Fruit fly (Drosophila melanogaster) whole organism, embryonic: ENCODE measurements around the gene CG17343.

ENCODE experiments used
- Atf-2 ChIP-seq: fragments of 200-800 bp; sonication (Bioruptor generic); optimal IDR thresholded peaks from 2 replicates; lab custom pipeline; 2016; ENCODE audit warnings: missing biosample characterization, missing genetic modification characterization
- Blimp-1 ChIP-seq: fragments of 200-800 bp; sonication (Bioruptor generic); optimal IDR thresholded peaks from 3 replicates; lab custom pipeline; 2018; ENCODE audit warnings: missing biosample characterization, missing genetic modification characterization, mild to moderate bottlenecking, moderate library complexity, missing genetic modification reagents
- CG10274 ChIP-seq: fragments of 200-800 bp; sonication (Bioruptor generic); optimal IDR thresholded peaks from 3 replicates; lab custom pipeline; 2017; ENCODE audit warnings: missing biosample characterization, mild to moderate bottlenecking, missing genetic modification characterization
- CG10462 ChIP-seq: fragments of 200-800 bp; sonication (Bioruptor generic); optimal IDR thresholded peaks from 2 replicates; lab custom pipeline; 2016; ENCODE audit warnings: missing biosample characterization, missing genetic modification characterization
- CG11398 ChIP-seq: fragments of 200-800 bp; sonication (Bioruptor generic); optimal IDR thresholded peaks from 2 replicates; lab custom pipeline; 2016; ENCODE audit warnings: missing biosample characterization, missing genetic modification characterization
- CG12219 ChIP-seq: fragments of 200-800 bp; sonication (Bioruptor generic); optimal IDR thresholded peaks from 3 replicates; lab custom pipeline; 2018; ENCODE audit warnings: missing biosample characterization, mild to moderate bottlenecking, missing genetic modification characterization
- CG13123 ChIP-seq: fragments of 200-800 bp; sonication (Bioruptor generic); optimal IDR thresholded peaks from 2 replicates; lab custom pipeline; 2016; ENCODE audit warnings: missing biosample characterization, missing genetic modification characterization
- CG14965 ChIP-seq: fragments of 200-800 bp; sonication (Bioruptor generic); optimal IDR thresholded peaks from 2 replicates; lab custom pipeline; 2016; ENCODE audit warnings: missing biosample characterization, missing genetic modification characterization, borderline replicate concordance
- CG15269 ChIP-seq: fragments of 200-800 bp; sonication (Bioruptor generic); optimal IDR thresholded peaks from 2 replicates; lab custom pipeline; 2018; ENCODE audit warnings: missing biosample characterization, mild to moderate bottlenecking, missing genetic modification characterization, moderate library complexity
- CG16779 ChIP-seq: fragments of 200-800 bp; sonication (Bioruptor generic); IDR thresholded peaks from 2 replicates; pipeline ENCODE4 v1.3.6; 2022; ENCODE audit warnings: missing biosample characterization, missing genetic modification characterization
- CG18476 ChIP-seq: fragments of 200-800 bp; sonication (Bioruptor generic); optimal IDR thresholded peaks from 2 replicates; lab custom pipeline; 2016; ENCODE audit warnings: missing biosample characterization, mild to moderate bottlenecking, missing genetic modification characterization
- CG18599 ChIP-seq: fragments of 200-800 bp; sonication (Bioruptor generic); optimal IDR thresholded peaks from 3 replicates; lab custom pipeline; 2017; ENCODE audit warnings: missing biosample characterization, missing genetic modification characterization, mild to moderate bottlenecking, moderate library complexity, missing genetic modification reagents
- CG32772 ChIP-seq: fragments of 200-800 bp; sonication (Bioruptor generic); IDR thresholded peaks from 2 replicates; pipeline ENCODE4 v1.3.6; 2022; ENCODE audit warnings: missing biosample characterization, missing genetic modification characterization
- CG3281 ChIP-seq: fragments of 200-800 bp; sonication (Bioruptor generic); optimal IDR thresholded peaks from 3 replicates; lab custom pipeline; 2017; ENCODE audit warnings: missing biosample characterization, mild to moderate bottlenecking, missing genetic modification characterization
- CG3407 ChIP-seq: fragments of 200-800 bp; sonication (Bioruptor generic); optimal IDR thresholded peaks from 2 replicates; lab custom pipeline; 2018; ENCODE audit warnings: missing biosample characterization, mild to moderate bottlenecking, missing genetic modification characterization
- CG4328 ChIP-seq: fragments of 200-800 bp; sonication (Bioruptor generic); optimal IDR thresholded peaks from 3 replicates; lab custom pipeline; 2017; ENCODE audit warnings: missing biosample characterization, missing genetic modification reagents, missing genetic modification characterization
- CG4360 ChIP-seq: fragments of 200-800 bp; sonication (Bioruptor generic); IDR thresholded peaks from 2 replicates; pipeline ENCODE4 v1.3.6; 2022; ENCODE audit warnings: missing biosample characterization, missing genetic modification characterization
- CG7839 ChIP-seq: fragments of 200-800 bp; sonication (Bioruptor generic); optimal IDR thresholded peaks from 3 replicates; lab custom pipeline; 2018; ENCODE audit warnings: missing biosample characterization, mild to moderate bottlenecking, missing genetic modification characterization, moderate library complexity
- CG8388 ChIP-seq: fragments of 200-800 bp; sonication (Bioruptor generic); optimal IDR thresholded peaks from 2 replicates; lab custom pipeline; 2019; ENCODE audit warnings: missing biosample characterization, mild to moderate bottlenecking, missing genetic modification characterization, moderate library complexity
- CG9609 ChIP-seq: fragments of 200-800 bp; sonication (Bioruptor generic); optimal IDR thresholded peaks from 3 replicates; lab custom pipeline; 2016; ENCODE audit warnings: missing biosample characterization, missing genetic modification characterization
- Doc3 ChIP-seq: fragments of 200-800 bp; sonication (Bioruptor generic); IDR thresholded peaks from 3 replicates; pipeline ENCODE4 v1.3.6; 2022; ENCODE audit warnings: missing biosample characterization, missing genetic modification characterization; ENCODE audit not compliant: partially characterized antibody
- Elba2 ChIP-seq: fragments of 200-800 bp; sonication (Bioruptor generic); optimal IDR thresholded peaks from 3 replicates; lab custom pipeline; 2016; ENCODE audit warnings: missing biosample characterization, missing genetic modification characterization
- Fer3 ChIP-seq: fragments of 200-800 bp; sonication (Bioruptor generic); optimal IDR thresholded peaks from 2 replicates; lab custom pipeline; 2018; ENCODE audit warnings: missing biosample characterization, mild to moderate bottlenecking, missing genetic modification characterization, moderate library complexity
- HHEX ChIP-seq: fragments of 200-800 bp; sonication (Bioruptor generic); optimal IDR thresholded peaks from 3 replicates; lab custom pipeline; 2017; ENCODE audit warnings: missing biosample characterization, mild to moderate bottlenecking, missing genetic modification characterization, missing genetic modification reagents
- HLH4C ChIP-seq: fragments of 200-800 bp; sonication (Bioruptor generic); IDR thresholded peaks from 3 replicates; pipeline ENCODE4 v1.3.6; 2022; ENCODE audit warnings: missing biosample characterization, missing genetic modification characterization; ENCODE audit not compliant: partially characterized antibody
- Hr3 ChIP-seq: fragments of 200-800 bp; sonication (Bioruptor generic); optimal IDR thresholded peaks from 3 replicates; lab custom pipeline; 2016; ENCODE audit warnings: missing biosample characterization, missing genetic modification characterization
- MESR4 ChIP-seq: fragments of 200-800 bp; sonication (Bioruptor generic); optimal IDR thresholded peaks from 2 replicates; lab custom pipeline; 2018; ENCODE audit warnings: missing biosample characterization, mild to moderate bottlenecking, missing genetic modification characterization, moderate library complexity
- Med ChIP-seq: fragments of 200-800 bp; sonication (Bioruptor generic); peaks from one replicate; lab custom pipeline; 2016; ENCODE audit warnings: missing biosample characterization, missing genetic modification characterization, mild to moderate bottlenecking, inconsistent platforms, moderate library complexity
- Ssrp ChIP-seq: fragments of 200-800 bp; sonication (Bioruptor generic); optimal IDR thresholded peaks from 2 replicates; lab custom pipeline; 2018; ENCODE audit warnings: missing biosample characterization, mild to moderate bottlenecking, missing genetic modification characterization, moderate library complexity
- Xrp1 ChIP-seq: fragments of 200-800 bp; sonication (Bioruptor generic); IDR thresholded peaks from 2 replicates; pipeline ENCODE4 v1.3.6; 2022; ENCODE audit warnings: missing biosample characterization, missing genetic modification characterization
- YL-1 ChIP-seq: fragments of 200-800 bp; sonication (Bioruptor generic); optimal IDR thresholded peaks from 3 replicates; lab custom pipeline; 2017; ENCODE audit warnings: missing biosample characterization, mild to moderate bottlenecking, missing genetic modification characterization
- crol ChIP-seq: fragments of 200-800 bp; sonication (Bioruptor generic); IDR thresholded peaks from 2 replicates; pipeline ENCODE4 v1.3.6; 2022; ENCODE audit warnings: missing biosample characterization, missing genetic modification characterization
- emc ChIP-seq: fragments of 200-800 bp; sonication (Bioruptor generic); optimal IDR thresholded peaks from 2 replicates; lab custom pipeline; 2016; ENCODE audit warnings: missing biosample characterization, missing genetic modification characterization
- fd102C ChIP-seq: fragments of 200-800 bp; sonication (Bioruptor generic); optimal IDR thresholded peaks from 2 replicates; lab custom pipeline; 2018; ENCODE audit warnings: missing biosample characterization, mild to moderate bottlenecking, missing genetic modification characterization, moderate library complexity
- fd3F ChIP-seq: fragments of 200-800 bp; sonication (Bioruptor generic); optimal IDR thresholded peaks from 2 replicates; lab custom pipeline; 2018; ENCODE audit warnings: missing biosample characterization, mild to moderate bottlenecking, missing genetic modification characterization, moderate library complexity
- gem ChIP-seq: fragments of 200-800 bp; sonication (Bioruptor generic); optimal IDR thresholded peaks from 2 replicates; lab custom pipeline; 2019; ENCODE audit warnings: missing biosample characterization, mild to moderate bottlenecking, missing genetic modification characterization, moderate library complexity
- gsb-n ChIP-seq: fragments of 200-800 bp; sonication (Bioruptor generic); optimal IDR thresholded peaks from 3 replicates; lab custom pipeline; 2018; ENCODE audit warnings: missing biosample characterization, mild to moderate bottlenecking, missing genetic modification characterization
- hb ChIP-seq: fragments of 200-800 bp; sonication (Bioruptor generic); IDR thresholded peaks from 3 replicates; pipeline ENCODE4 v1.3.6; 2022; ENCODE audit warnings: missing biosample characterization, missing genetic modification characterization; ENCODE audit not compliant: partially characterized antibody
- maf-S ChIP-seq: fragments of 200-800 bp; sonication (Bioruptor generic); optimal IDR thresholded peaks from 2 replicates; lab custom pipeline; 2016; ENCODE audit warnings: missing biosample characterization, missing genetic modification characterization
- nmo ChIP-seq: fragments of 200-800 bp; sonication (Bioruptor generic); optimal IDR thresholded peaks from 2 replicates; lab custom pipeline; 2018; ENCODE audit warnings: missing biosample characterization, mild to moderate bottlenecking, missing genetic modification characterization, moderate library complexity
- pros ChIP-seq: fragments of 200-800 bp; sonication (Bioruptor generic); optimal IDR thresholded peaks from 3 replicates; lab custom pipeline; 2019; ENCODE audit warnings: missing biosample characterization, mild to moderate bottlenecking, missing genetic modification characterization, moderate library complexity
- schlank ChIP-seq: fragments of 200-800 bp; sonication (Bioruptor generic); optimal IDR thresholded peaks from 2 replicates; lab custom pipeline; 2018; ENCODE audit warnings: missing biosample characterization, mild to moderate bottlenecking, missing genetic modification characterization
- sd ChIP-seq: fragments of 200-800 bp; sonication (Bioruptor generic); optimal IDR thresholded peaks from 3 replicates; lab custom pipeline; 2018; ENCODE audit warnings: missing biosample characterization, mild to moderate bottlenecking, missing genetic modification characterization, moderate library complexity
- seq ChIP-seq: fragments of 200-800 bp; sonication (Bioruptor generic); IDR thresholded peaks from 2 replicates; pipeline ENCODE4 v1.3.6; 2022; ENCODE audit warnings: missing biosample characterization, missing genetic modification characterization
- sna ChIP-seq: fragments of 200-800 bp; sonication (Bioruptor generic); IDR thresholded peaks from 2 replicates; pipeline ENCODE4 v1.3.6; 2022; ENCODE audit warnings: missing biosample characterization, missing genetic modification characterization; ENCODE audit not compliant: partially characterized antibody
- ssp ChIP-seq: fragments of 200-800 bp; sonication (Bioruptor generic); IDR thresholded peaks from 2 replicates; pipeline ENCODE4 v1.3.6; 2022; ENCODE audit warnings: missing biosample characterization, missing genetic modification characterization
- tin ChIP-seq: fragments of 200-800 bp; sonication (Bioruptor generic); optimal IDR thresholded peaks from 3 replicates; lab custom pipeline; 2016; ENCODE audit warnings: missing biosample characterization, missing genetic modification characterization
- tll ChIP-seq, 2 experiments: fragments of 200-800 bp in 1 of 2; fragments of >200 bp in 1 of 2; sonication (Bioruptor generic) in 1 of 2; optimal IDR thresholded peaks; 2 replicates each; lab custom pipeline; 2017 to 2019; ENCODE audit warnings: missing biosample characterization in 2 of 2, missing genetic modification characterization in 2 of 2, mild to moderate bottlenecking in 1 of 2, moderate library complexity in 1 of 2
- tup ChIP-seq: fragments of 200-800 bp; sonication (Bioruptor generic); optimal IDR thresholded peaks from 2 replicates; lab custom pipeline; 2016; ENCODE audit warnings: missing biosample characterization, mild to moderate bottlenecking, missing genetic modification characterization, moderate library complexity
- unpg ChIP-seq: fragments of 200-800 bp; sonication (Bioruptor generic); optimal IDR thresholded peaks from 3 replicates; lab custom pipeline; 2018; ENCODE audit warnings: missing biosample characterization, mild to moderate bottlenecking, missing genetic modification characterization, moderate library complexity
- z ChIP-seq: fragments of 200-800 bp; sonication (Bioruptor generic); IDR thresholded peaks from 3 replicates; pipeline ENCODE4 v1.3.6; 2022; ENCODE audit warnings: missing biosample characterization, missing genetic modification characterization

CG17343 gene

DNA sequence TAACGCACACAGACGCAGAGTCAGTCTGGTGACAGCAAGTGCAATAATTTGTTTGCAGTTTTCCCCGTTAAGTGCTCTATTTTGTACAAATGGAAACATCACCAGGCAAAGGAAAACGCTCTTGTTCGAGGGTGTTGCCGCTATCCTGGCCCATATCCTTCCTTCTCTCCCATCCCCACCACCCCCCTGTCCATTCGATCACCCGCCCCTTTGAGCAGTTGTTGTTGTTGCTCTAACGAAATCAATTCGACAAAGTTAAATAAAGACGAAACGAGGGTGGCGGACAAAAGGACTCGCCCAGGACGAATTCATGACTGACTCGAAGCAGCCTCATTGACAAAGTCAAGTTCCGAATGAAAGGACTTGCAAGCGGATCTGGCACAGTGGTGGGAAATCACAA is 24.7 kb downstream of the CG17343 start:
- TF ChIP-seq emc (GFP tag; lab: Kevin White, UChicago) (no peak), Elba2 (GFP tag; lab: Kevin White, UChicago) (no peak), CG10462 (no peak), gem (no peak), fd3F (GFP tag; lab: Kevin White, UChicago) (no peak), CG32772 (GFP tag; lab: Robert Waterston, UW) (no peak), tin (GFP tag; lab: Kevin White, UChicago) (no peak), nmo (no peak), gsb-n (tag; lab: Kevin White, UChicago) (peak; percentile 51), CG18476 (GFP tag; lab: Kevin White, UChicago) (no peak), sna (GFP tag; lab: Robert Waterston, UW) (no peak), Fer3 (tag; lab: Kevin White, UChicago) (no peak), CG15269 (no peak), CG11398 (GFP tag; lab: Kevin White, UChicago) (no peak), maf-S (GFP tag; lab: Kevin White, UChicago) (no peak), ssp (no peak), CG4360 (GFP tag; lab: Robert Waterston, UW) (peak; percentile 73), CG13123 (GFP tag; lab: Kevin White, UChicago) (no peak), pros (GFP tag; lab: Kevin White, UChicago) (peak; percentile 61), CG3281 (no peak), fd102C (no peak), Med (GFP tag; lab: Kevin White, UChicago) (no peak), crol (GFP tag; lab: Robert Waterston, UW) (peak; percentile 68), tll (GFP tag; optimal IDR thresholded peaks at IDR 0.05; lab: Kevin White, UChicago) (peak in 1 of 2 experiments; percentile 44), Xrp1 (GFP tag; lab: Robert Waterston, UW) (no peak), YL-1 (GFP tag; lab: Kevin White, UChicago) (no peak), schlank (tag; lab: Kevin White, UChicago) (no peak), hb (GFP tag; lab: Robert Waterston, UW) (no peak), CG4328 (no peak), Ssrp (tag; lab: Kevin White, UChicago) (no peak), HLH4C (GFP tag; lab: Robert Waterston, UW) (no peak), unpg (GFP tag; lab: Kevin White, UChicago) (no peak)

- no peak for TF ChIP-seq CG16779 (GFP tag; lab: Robert Waterston, UW)
- TF ChIP-seq CG3407 (GFP tag; lab: Kevin White, UChicago): no peak
- peak; percentile 42; the same call in 1 of the 2 replicates for TF ChIP-seq seq (GFP tag; lab: Robert Waterston, UW)
- TF ChIP-seq tup: no peak
- TF ChIP-seq CG18599 (GFP tag; lab: Kevin White, UChicago): no peak
- no peak for TF ChIP-seq z
- no peak for TF ChIP-seq sd (tag; lab: Kevin White, UChicago)
- no peak for TF ChIP-seq gem
- no peak for TF ChIP-seq Blimp-1 (GFP tag; lab: Kevin White, UChicago)
- TF ChIP-seq tin (GFP tag; lab: Kevin White, UChicago): no peak
- no peak for TF ChIP-seq HHEX
- TF ChIP-seq CG14965 (GFP tag; lab: Kevin White, UChicago): no peak
- TF ChIP-seq Doc3 (GFP tag; lab: Robert Waterston, UW): no peak
- no peak for TF ChIP-seq CG7839 (tag; lab: Kevin White, UChicago)
- TF ChIP-seq CG32772 (GFP tag; lab: Robert Waterston, UW): no peak
- no peak for TF ChIP-seq CG10274
- no peak for TF ChIP-seq Hr3
- TF ChIP-seq Atf-2: no peak
- TF ChIP-seq CG9609: no peak
- TF ChIP-seq CG12219 (GFP tag; lab: Kevin White, UChicago): no peak
- TF ChIP-seq CG8388 (GFP tag; lab: Kevin White, UChicago): no peak
- TF ChIP-seq MESR4: no peak
These were observed 29.1 kb downstream of the CG17343 start for dm6 chr2L:19093868-19094267.
